Worm (Caenorhabditis elegans) whole organism, midembryonic: ENCODE measurements around the gene C47E8.9.

Experiments
- T22C8.4 ChIP-seq: fragments of 200-800 bp; sonication (Bioruptor generic); IDR thresholded peaks from 2 replicates; pipeline ENCODE4 v1.3.6; 2022; ENCODE audit warnings: missing genetic modification characterization, missing compliant biosample characterization
- cog-1 ChIP-seq: sonication (generic microtip); optimal IDR thresholded peaks from 2 replicates; lab custom pipeline; 2016; ENCODE audit warnings: missing genetic modification characterization, missing compliant biosample characterization
- flt-1 ChIP-seq: fragments of 200-800 bp; sonication (Bioruptor generic); IDR thresholded peaks from 2 replicates; pipeline ENCODE4 v1.3.6; 2022; ENCODE audit warnings: missing genetic modification characterization, missing compliant biosample characterization
- klf-2 ChIP-seq: fragments of 200-800 bp; sonication (Bioruptor generic); conservative IDR thresholded peaks from 2 replicates; pipeline ENCODE4 v1.3.6; 2022; ENCODE audit warnings: missing genetic modification reagents, missing genetic modification characterization, missing compliant biosample characterization
- med-1 ChIP-seq: sonication (generic microtip); optimal IDR thresholded peaks from 2 replicates; lab custom pipeline; 2017; ENCODE audit warnings: missing genetic modification characterization, mild to moderate bottlenecking, missing compliant biosample characterization, antibody characterized with exemption, missing genetic modification reagents; ENCODE audit not compliant: insufficient read depth
- ref-1 ChIP-seq: fragments of 200-800 bp; sonication (Bioruptor generic); conservative IDR thresholded peaks from 2 replicates; pipeline ENCODE4 v1.3.6; 2022; ENCODE audit warnings: missing genetic modification reagents, missing genetic modification characterization, missing compliant biosample characterization
- tab-1 ChIP-seq: fragments of 200-800 bp; sonication (Bioruptor generic); IDR thresholded peaks from 2 replicates; pipeline ENCODE4 v1.3.6; 2022; ENCODE audit warnings: missing genetic modification characterization, missing compliant biosample characterization
- ztf-23 ChIP-seq: fragments of 200-800 bp; sonication (Bioruptor generic); IDR thresholded peaks from 2 replicates; pipeline ENCODE4 v1.3.6; 2022; ENCODE audit warnings: missing genetic modification reagents, missing genetic modification characterization, missing compliant biosample characterization
- ztf-29 ChIP-seq: fragments of 200-800 bp; sonication (Bioruptor generic); IDR thresholded peaks from 2 replicates; pipeline ENCODE4 v1.3.6; 2022; ENCODE audit warnings: missing genetic modification reagents, missing genetic modification characterization, missing compliant biosample characterization

The C47E8.9 gene

DNA sequence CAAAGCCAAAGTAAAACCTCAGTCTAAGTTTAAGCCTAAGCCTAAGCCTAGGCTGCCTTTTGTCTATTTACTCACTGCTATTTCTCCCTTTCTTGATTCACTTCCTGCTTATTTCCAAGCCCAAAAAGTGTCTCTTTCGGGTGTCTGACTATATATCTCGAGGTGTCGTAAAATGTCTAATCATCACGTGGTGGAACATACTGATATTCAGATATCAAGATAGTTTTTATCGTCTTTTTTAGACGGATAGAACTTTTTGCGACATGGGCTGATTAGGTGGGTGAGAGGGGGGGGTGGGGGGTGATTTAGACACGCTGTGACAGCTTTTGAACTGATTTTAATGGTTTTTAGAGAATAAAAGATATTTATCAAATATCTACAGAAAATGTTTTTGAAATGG is 6.1 kb upstream of the C47E8.9 start:
- no peak for TF ChIP-seq ref-1 (GFP tag; lab: Robert Waterston, UW)
- no peak for TF ChIP-seq med-1 (GFP tag; lab: Kevin White, UChicago)
- TF ChIP-seq T22C8.4 (GFP tag; lab: Robert Waterston, UW) = no peak
- TF ChIP-seq cog-1 (tag; lab: Kevin White, UChicago) = no peak
- TF ChIP-seq flt-1 (GFP tag; lab: Robert Waterston, UW) = no peak
- TF ChIP-seq ztf-29 = no peak
- no peak for TF ChIP-seq ztf-23
- no peak for TF ChIP-seq klf-2 (GFP tag; lab: Robert Waterston, UW)
- no peak for TF ChIP-seq tab-1 (GFP tag; lab: Robert Waterston, UW)

DNA sequence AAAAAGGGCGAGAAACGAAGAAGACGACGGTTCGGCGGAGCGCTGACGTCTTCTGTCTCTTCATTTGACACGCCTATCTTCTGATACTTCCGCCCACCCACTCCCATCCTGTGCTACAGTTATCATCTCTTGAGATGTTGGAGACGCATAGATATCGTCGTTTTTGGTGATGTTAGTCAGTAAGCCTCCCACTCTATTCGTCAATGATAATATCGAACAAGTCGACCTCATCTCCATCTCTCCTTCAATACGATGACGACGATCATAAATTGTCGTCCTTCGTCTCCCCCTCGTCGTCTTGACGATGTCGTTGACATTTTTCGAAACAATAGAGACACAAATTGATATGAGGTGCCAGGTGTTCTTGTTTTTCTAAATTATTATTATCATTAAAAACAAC is 5.0 kb upstream of the C47E8.9 start, which contains the start of gene slc-25A29:
TSS of gene slc-25A29 (minus strand) at position 45 of the 400 bp plus-strand sequence.
- TF ChIP-seq tab-1 (GFP tag; lab: Robert Waterston, UW) (no peak), flt-1 (GFP tag; lab: Robert Waterston, UW) (no peak), cog-1 (tag; lab: Kevin White, UChicago) (no peak), klf-2 (GFP tag; lab: Robert Waterston, UW) (no peak), ztf-23 (no peak), ref-1 (GFP tag; lab: Robert Waterston, UW) (no peak), ztf-29 (no peak), med-1 (GFP tag; lab: Kevin White, UChicago) (no peak), T22C8.4 (GFP tag; lab: Robert Waterston, UW) (no peak)

DNA sequence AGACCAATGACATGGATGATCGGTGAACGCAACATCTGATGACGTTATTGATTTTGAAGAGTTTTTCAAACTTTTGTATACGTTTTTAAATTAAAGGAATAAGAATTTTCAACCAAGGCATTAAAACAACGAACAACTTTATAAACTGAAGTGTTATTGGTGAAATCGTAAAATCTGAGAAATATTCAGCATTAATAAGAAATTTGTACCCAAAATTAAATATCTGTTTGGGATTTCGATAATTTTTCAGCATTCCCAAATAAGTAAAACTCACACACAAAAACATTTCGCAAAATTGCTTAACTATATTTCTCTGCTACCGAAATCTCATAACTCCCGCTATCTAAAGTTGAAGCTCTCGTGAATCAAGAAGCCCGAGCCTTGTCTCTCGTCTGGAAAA is 3.5 kb upstream of the C47E8.9 start:
- TF ChIP-seq cog-1 (tag; lab: Kevin White, UChicago) (no peak), med-1 (GFP tag; lab: Kevin White, UChicago) (no peak), flt-1 (GFP tag; lab: Robert Waterston, UW) (no peak), ztf-29 (no peak), T22C8.4 (GFP tag; lab: Robert Waterston, UW) (no peak), tab-1 (GFP tag; lab: Robert Waterston, UW) (no peak), klf-2 (GFP tag; lab: Robert Waterston, UW) (no peak)

DNA sequence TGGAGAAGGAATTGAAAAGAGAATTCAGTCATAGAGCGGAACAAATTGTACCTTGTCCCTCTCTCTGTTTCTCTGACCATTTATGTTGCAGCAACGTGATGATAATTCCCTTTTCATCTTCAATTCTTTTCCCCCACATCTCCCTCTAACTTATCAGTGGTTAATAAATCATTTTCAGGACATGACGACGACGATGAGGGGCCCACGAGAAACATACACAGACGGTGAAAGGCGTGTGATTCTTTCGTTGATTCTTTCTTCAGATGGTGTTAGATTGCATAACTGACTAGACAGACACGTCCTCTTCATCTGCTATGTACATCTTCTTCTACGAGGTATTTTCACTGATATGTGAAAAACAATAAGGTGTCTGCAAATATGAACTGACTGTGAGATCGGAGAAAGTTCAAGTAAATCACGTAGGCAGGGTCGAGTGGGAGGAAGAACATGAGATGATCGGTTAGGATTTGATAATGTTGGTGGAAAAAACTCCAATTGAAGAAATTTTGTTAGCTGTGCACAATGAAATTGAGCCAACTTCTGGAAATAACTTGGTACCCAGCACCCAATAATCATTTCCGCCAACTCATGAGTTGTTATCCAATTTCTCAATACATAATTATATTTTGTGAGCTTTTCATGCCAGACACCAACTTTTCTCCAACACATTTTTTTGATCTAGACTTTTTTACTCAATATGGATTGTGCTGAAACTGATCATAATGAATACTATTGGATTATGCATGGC is 2.3 kb upstream of the C47E8.9 start, which contains the start of gene srh-17:
TSS of gene srh-17 (plus strand) at position 698 of the 748 bp plus-strand sequence.
- TF ChIP-seq med-1 (GFP tag; lab: Kevin White, UChicago) (no peak), flt-1 (GFP tag; lab: Robert Waterston, UW) (no peak), ref-1 (GFP tag; lab: Robert Waterston, UW) (no peak), ztf-29 (no peak), T22C8.4 (GFP tag; lab: Robert Waterston, UW) (no peak), tab-1 (GFP tag; lab: Robert Waterston, UW) (no peak), cog-1 (tag; lab: Kevin White, UChicago) (no peak), ztf-23 (no peak), klf-2 (GFP tag; lab: Robert Waterston, UW) (no peak)

DNA sequence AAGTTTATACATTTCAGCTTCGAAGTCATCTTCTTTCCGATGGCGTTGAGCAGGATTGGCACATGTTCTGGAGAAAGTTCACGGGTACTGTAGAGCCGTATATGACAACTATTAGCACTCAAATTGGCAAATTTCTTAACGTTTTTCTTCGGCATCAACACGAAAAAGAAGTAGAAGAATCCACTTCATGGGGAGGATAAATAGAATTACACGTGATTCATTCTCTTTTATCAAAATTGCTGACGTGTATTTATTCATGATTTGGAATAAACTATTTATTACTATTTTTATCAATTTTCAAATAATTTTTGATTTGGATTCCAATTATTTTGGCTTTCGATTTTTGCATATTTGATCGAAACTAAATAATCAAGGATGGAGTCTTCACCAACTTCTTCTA is 2.6 kb downstream of the C47E8.9 start, which contains the start of gene C47E8.1:
TSS of gene C47E8.1 (plus strand) at position 301 of the 400 bp plus-strand sequence.
- TF ChIP-seq klf-2 (GFP tag; lab: Robert Waterston, UW) = no peak
- no peak for TF ChIP-seq ref-1 (GFP tag; lab: Robert Waterston, UW)
- TF ChIP-seq cog-1 (tag; lab: Kevin White, UChicago) = no peak
- no peak for TF ChIP-seq med-1 (GFP tag; lab: Kevin White, UChicago)
- no peak for TF ChIP-seq T22C8.4 (GFP tag; lab: Robert Waterston, UW)
- no peak for TF ChIP-seq flt-1 (GFP tag; lab: Robert Waterston, UW)
- no peak for TF ChIP-seq ztf-29
- TF ChIP-seq tab-1 (GFP tag; lab: Robert Waterston, UW) = no peak
- no peak for TF ChIP-seq ztf-23

DNA sequence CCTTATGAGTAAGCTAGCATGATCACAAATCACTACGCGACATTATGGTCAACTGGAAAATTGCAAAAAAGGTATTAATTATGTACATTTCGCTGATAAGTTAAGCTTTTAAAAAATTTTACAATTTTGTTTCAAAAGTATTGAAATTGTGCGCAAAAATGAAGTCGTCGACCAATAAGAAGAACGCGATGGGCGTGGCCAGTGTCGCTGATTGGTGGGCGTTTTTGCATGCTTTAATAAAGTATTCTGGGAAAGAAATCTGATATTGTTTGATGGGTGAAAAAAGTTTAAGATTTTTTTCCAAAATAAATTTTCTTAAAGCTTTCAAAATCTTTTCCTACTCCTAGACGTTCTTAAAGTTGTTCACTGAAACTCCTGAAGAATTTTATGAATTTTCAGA is 15.2 kb downstream of the C47E8.9 start:
- TF ChIP-seq cog-1 (tag; lab: Kevin White, UChicago) = no peak
- TF ChIP-seq ref-1 (GFP tag; lab: Robert Waterston, UW) = no peak
- no peak for TF ChIP-seq ztf-23
- TF ChIP-seq ztf-29 = no peak
- TF ChIP-seq klf-2 (GFP tag; lab: Robert Waterston, UW) = no peak
- no peak for TF ChIP-seq flt-1 (GFP tag; lab: Robert Waterston, UW)
- TF ChIP-seq med-1 (GFP tag; lab: Kevin White, UChicago) = no peak
- no peak for TF ChIP-seq tab-1 (GFP tag; lab: Robert Waterston, UW)
- no peak for TF ChIP-seq T22C8.4 (GFP tag; lab: Robert Waterston, UW)

DNA sequence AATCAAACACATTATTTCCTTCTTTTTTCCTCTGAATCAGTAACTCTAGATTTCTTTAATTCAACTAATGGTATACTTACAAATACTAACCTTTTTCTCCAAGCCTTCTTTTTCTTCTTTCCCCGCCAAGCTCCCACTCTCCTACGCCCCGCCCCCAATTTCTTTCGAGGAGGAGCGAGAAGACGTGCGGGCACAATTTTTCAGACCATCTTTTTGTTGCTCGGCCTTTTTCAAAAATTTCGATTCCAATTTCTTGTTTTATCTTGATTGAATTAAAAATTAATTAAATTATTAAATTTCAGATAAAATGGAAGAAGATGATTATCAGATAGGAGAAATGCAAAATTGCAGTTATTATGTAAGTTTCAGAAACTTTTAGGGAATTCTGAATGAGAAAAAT is 16.9 kb downstream of the C47E8.9 start, which contains the start of gene C47E8.3:
TSS of gene C47E8.3 (plus strand) at position 301 of the 400 bp plus-strand sequence.
- TF ChIP-seq med-1 (GFP tag; lab: Kevin White, UChicago) (no peak), ref-1 (GFP tag; lab: Robert Waterston, UW) (no peak), klf-2 (GFP tag; lab: Robert Waterston, UW) (no peak), cog-1 (tag; lab: Kevin White, UChicago) (no peak), ztf-29 (no peak), flt-1 (GFP tag; lab: Robert Waterston, UW) (no peak), T22C8.4 (GFP tag; lab: Robert Waterston, UW) (no peak), ztf-23 (no peak), tab-1 (GFP tag; lab: Robert Waterston, UW) (no peak)

DNA sequence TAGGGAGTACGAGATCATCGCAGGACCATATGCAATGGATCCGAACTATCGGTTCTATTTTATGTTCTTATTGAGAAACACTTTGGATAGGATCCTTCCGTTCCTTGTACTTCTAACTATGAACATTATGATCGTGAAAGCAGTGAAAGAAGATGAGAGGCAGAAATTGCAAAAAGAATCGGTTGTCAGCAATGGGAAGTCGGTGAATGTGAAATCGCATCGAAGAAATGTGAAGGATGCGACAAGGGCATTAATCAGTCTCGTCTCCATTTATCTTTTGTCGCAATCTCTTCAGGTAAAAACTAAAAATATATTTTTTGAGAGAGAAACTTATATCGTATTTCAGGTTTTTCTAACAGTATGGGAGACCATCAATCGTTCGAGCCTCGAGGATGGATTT is 19.8 kb downstream of the C47E8.9 start:
- TF ChIP-seq T22C8.4 (GFP tag; lab: Robert Waterston, UW) = no peak

DNA sequence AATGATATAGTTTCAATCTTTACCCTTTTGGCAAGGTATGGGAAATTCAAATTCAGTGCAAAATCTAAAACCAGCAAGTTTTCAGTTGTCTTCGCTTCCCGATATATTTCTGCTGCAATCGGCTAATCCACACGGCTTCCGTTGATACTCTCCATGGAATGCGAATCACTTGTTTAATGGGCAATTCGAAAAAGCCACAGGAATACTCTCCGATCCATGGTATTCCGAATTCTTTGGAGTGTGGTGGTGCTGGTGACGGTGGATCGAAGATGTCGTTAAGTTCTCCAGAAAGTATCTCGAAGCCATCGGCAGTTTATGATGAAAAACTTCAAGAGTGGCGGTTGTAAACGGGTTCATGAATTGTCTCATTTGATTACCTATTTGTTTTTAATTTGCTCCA is 20.2 kb downstream of the C47E8.9 start:
- TF ChIP-seq med-1 (GFP tag; lab: Kevin White, UChicago) (no peak), ref-1 (GFP tag; lab: Robert Waterston, UW) (no peak), tab-1 (GFP tag; lab: Robert Waterston, UW) (no peak), T22C8.4 (GFP tag; lab: Robert Waterston, UW) (no peak), cog-1 (tag; lab: Kevin White, UChicago) (no peak), flt-1 (GFP tag; lab: Robert Waterston, UW) (no peak), ztf-23 (no peak), ztf-29 (no peak), klf-2 (GFP tag; lab: Robert Waterston, UW) (no peak)
